Worm (Caenorhabditis elegans) whole organism, young adult: ENCODE data around the gene hlh-31.
"Not testable (repeated sequence)": the region's sequence is repeated elsewhere in the genome, so short reads cannot be mapped to it uniquely, and the experiment has no call there.

Source experiments
- K11D2.4 ChIP-seq: fragments of 200-800 bp; sonication (Bioruptor generic); IDR thresholded peaks from 2 replicates; pipeline ENCODE4 v1.3.6; 2022; ENCODE audit warnings: missing genetic modification reagents, missing genetic modification characterization, missing compliant biosample characterization
- ZK185.1 ChIP-seq: sonication (generic microtip); optimal IDR thresholded peaks from 2 replicates; lab custom pipeline; 2016; ENCODE audit warnings: mild to moderate bottlenecking, missing genetic modification characterization, missing compliant biosample characterization; ENCODE audit not compliant: poor library complexity, severe bottlenecking
- attf-6 ChIP-seq: fragments of 200-800 bp; sonication (Bioruptor generic); IDR thresholded peaks from 2 replicates; pipeline ENCODE4 v1.3.6; 2022; ENCODE audit warnings: missing genetic modification reagents, missing genetic modification characterization, missing compliant biosample characterization
- ets-4 ChIP-seq: fragments of 200-800 bp; sonication (Bioruptor generic); optimal IDR thresholded peaks from 2 replicates; lab custom pipeline; 2018; ENCODE audit warnings: mild to moderate bottlenecking, missing genetic modification characterization, missing compliant biosample characterization
- let-526 ChIP-seq: fragments of 200-800 bp; sonication (Bioruptor generic); IDR thresholded peaks from 2 replicates; pipeline ENCODE4 v1.3.6; 2022; ENCODE audit warnings: missing genetic modification reagents, missing genetic modification characterization, missing compliant biosample characterization
- nhr-120 ChIP-seq: fragments of 200-800 bp; sonication (Bioruptor generic); IDR thresholded peaks from 2 replicates; pipeline ENCODE4 v1.3.6; 2022; ENCODE audit warnings: missing genetic modification characterization, missing compliant biosample characterization
- snpc-4 ChIP-seq, 5 experiments: fragments of 150-350 bp in 1 of 5; sonication (generic microtip) in 4 of 5; optimal IDR thresholded peaks; 2 replicates each; lab custom pipeline; 2014 to 2018; ENCODE audit warnings: missing genetic modification characterization in 5 of 5, missing biosample characterization in 3 of 5, antibody characterized with exemption in 2 of 5, mild to moderate bottlenecking in 2 of 5, missing compliant biosample characterization in 2 of 5, missing genotype in 2 of 5, moderate library complexity in 2 of 5, missing genetic modification reagents in 1 of 5
- tbp1 ChIP-seq: fragments of 200-800 bp; sonication (Bioruptor generic); optimal IDR thresholded peaks from 2 replicates; lab custom pipeline; 2018; ENCODE audit warnings: mild to moderate bottlenecking, missing genetic modification characterization, missing compliant biosample characterization
- zim-3 ChIP-seq: sonication (generic microtip); optimal IDR thresholded peaks from 2 replicates; lab custom pipeline; 2017; ENCODE audit warnings: mild to moderate bottlenecking, missing genetic modification characterization, moderate library complexity, missing compliant biosample characterization

The hlh-31 gene

ce11 chrIV:16306918-16307317 is 49.5 kb downstream of the hlh-31 start:
- no peak for TF ChIP-seq ZK185.1 (tag; lab: Kevin White, UChicago)
- no peak for TF ChIP-seq snpc-4 (GFP tag; optimal IDR thresholded peaks at IDR 0.05; lab: Kevin White, UChicago)
- TF ChIP-seq snpc-4 (tag; optimal IDR thresholded peaks at IDR 0.05; lab: Kevin White, UChicago), result peak in 2 of 4 experiments; percentile 73 to 80
- TF ChIP-seq nhr-120, result no peak
- no peak for TF ChIP-seq K11D2.4 (GFP tag; lab: Robert Waterston, UW)
- TF ChIP-seq attf-6, result peak; percentile 82; the same call in 1 of the 2 replicates
- TF ChIP-seq zim-3 (tag; lab: Kevin White, UChicago), result no peak

DNA sequence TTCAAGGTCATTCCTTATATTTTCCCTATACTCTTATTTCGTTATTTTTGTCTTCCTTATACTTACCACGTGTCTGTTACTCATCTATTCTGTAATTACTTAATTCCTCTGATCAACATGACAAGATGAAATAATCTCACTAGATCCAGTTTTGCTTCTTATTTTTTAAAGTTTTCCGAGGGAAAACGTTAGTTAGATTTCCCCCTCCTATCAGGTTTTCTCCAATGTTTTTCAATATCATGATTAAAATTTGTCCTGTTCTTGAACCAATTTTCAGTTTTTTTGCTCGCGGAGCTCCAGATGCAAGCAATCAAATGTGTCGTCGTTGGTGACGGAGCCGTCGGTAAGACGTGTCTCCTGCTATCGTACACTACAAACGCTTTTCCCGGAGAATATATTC is 50.5 kb downstream of the hlh-31 start, which contains the start of gene rac-2:
Gene rac-2, plus strand, starts transcription at position 301 of the 400 bp plus-strand sequence.
- TF ChIP-seq ets-4 (GFP tag; lab: Kevin White, UChicago); let-526 (GFP tag; lab: Robert Waterston, UW); tbp1 (GFP tag; lab: Kevin White, UChicago): not testable (repeated sequence)
